Fruit fly (Drosophila melanogaster) whole organism, wandering third instar larva: Measurements from ENCODE around the gene inaF-C.

ENCODE experiments used
- Abd-B ChIP-seq: fragments of >200 bp; optimal IDR thresholded peaks from 2 replicates; lab custom pipeline; 2017; ENCODE audit warnings: missing biosample characterization, missing genetic modification characterization
- CG32264 ChIP-seq: fragments of 200-800 bp; sonication (Bioruptor generic); optimal IDR thresholded peaks from 2 replicates; lab custom pipeline; 2016; ENCODE audit warnings: missing biosample characterization, missing genetic modification characterization
- CG9705 ChIP-seq: fragments of 200-800 bp; sonication (Bioruptor generic); optimal IDR thresholded peaks from 2 replicates; lab custom pipeline; 2018; ENCODE audit warnings: missing biosample characterization, mild to moderate bottlenecking, missing genetic modification characterization
- CrebA ChIP-seq: fragments of 200-800 bp; sonication (Bioruptor generic); optimal IDR thresholded peaks from 2 replicates; lab custom pipeline; 2016; ENCODE audit warnings: missing biosample characterization, mild to moderate bottlenecking, missing genetic modification characterization, borderline replicate concordance
- Dfd ChIP-seq: fragments of >200 bp; optimal IDR thresholded peaks from 2 replicates; lab custom pipeline; 2017; ENCODE audit warnings: missing biosample characterization, missing genetic modification characterization
- Dif ChIP-seq: fragments of 200-275, 200-300 bp; sonication (Bioruptor generic); optimal IDR thresholded peaks from 2 replicates; lab custom pipeline; 2018; ENCODE audit warnings: missing biosample characterization, missing genetic modification characterization; ENCODE audit not compliant: partially characterized antibody
- GATAd ChIP-seq: sonication (Bioruptor generic); optimal IDR thresholded peaks from 2 replicates; lab custom pipeline; 2016; ENCODE audit warnings: missing biosample characterization, missing genetic modification characterization
- HLH106 ChIP-seq: fragments of 200-800 bp; optimal IDR thresholded peaks from 3 replicates; lab custom pipeline; 2019; ENCODE audit warnings: missing biosample characterization, mild to moderate bottlenecking, missing genetic modification characterization, moderate library complexity
- Hnf4 ChIP-seq: fragments of 200-800 bp; sonication (Bioruptor generic); optimal IDR thresholded peaks from 2 replicates; lab custom pipeline; 2016; ENCODE audit warnings: missing biosample characterization, mild to moderate bottlenecking, missing genetic modification characterization
- Hr78 ChIP-seq: fragments of >200 bp; optimal IDR thresholded peaks from 2 replicates; lab custom pipeline; 2017; ENCODE audit warnings: missing biosample characterization, missing genetic modification characterization
- Hr83 ChIP-seq: fragments of 200-300 bp; sonication (Bioruptor generic); optimal IDR thresholded peaks from 2 replicates; lab custom pipeline; 2016; ENCODE audit warnings: missing biosample characterization, mild to moderate bottlenecking, missing genetic modification characterization, moderate library complexity; ENCODE audit not compliant: poor library complexity, severe bottlenecking
- Jra ChIP-seq: sonication (Bioruptor generic); optimal IDR thresholded peaks from 2 replicates; lab custom pipeline; 2016; ENCODE audit warnings: missing biosample characterization, missing genetic modification characterization
- Mio ChIP-seq: sonication (Bioruptor generic); optimal IDR thresholded peaks from 2 replicates; lab custom pipeline; 2016; ENCODE audit warnings: missing biosample characterization, missing genetic modification characterization
- Myc ChIP-seq: fragments of >200 bp; optimal IDR thresholded peaks from 2 replicates; lab custom pipeline; 2017
- N ChIP-seq: fragments of >200 bp; optimal IDR thresholded peaks from 2 replicates; lab custom pipeline; 2018; ENCODE audit warnings: missing biosample characterization, missing external identifiers, missing genetic modification characterization
- OdsH ChIP-seq: fragments of 200-800 bp; sonication (Bioruptor generic); optimal IDR thresholded peaks from 2 replicates; lab custom pipeline; 2016; ENCODE audit warnings: missing biosample characterization, mild to moderate bottlenecking, missing genetic modification characterization
- Rel ChIP-seq, 2 experiments: fragments of 200-800 bp; sonication (Bioruptor generic) in 1 of 2; optimal IDR thresholded peaks; 2 replicates in 1 of 2; 3 replicates in 1 of 2; lab custom pipeline; 2016 to 2019; ENCODE audit warnings: mild to moderate bottlenecking in 2 of 2, missing biosample characterization in 2 of 2, missing genetic modification characterization in 2 of 2, moderate library complexity in 1 of 2
- Sp1 ChIP-seq: fragments of 200-800 bp; sonication (Bioruptor generic); optimal IDR thresholded peaks from 3 replicates; lab custom pipeline; 2019; ENCODE audit warnings: missing biosample characterization, mild to moderate bottlenecking, missing genetic modification characterization, moderate library complexity
- Vsx2 ChIP-seq: fragments of 200-300, 225-300 bp; sonication (Bioruptor generic); optimal IDR thresholded peaks from 2 replicates; lab custom pipeline; 2018; ENCODE audit warnings: missing biosample characterization, missing genetic modification characterization; ENCODE audit not compliant: partially characterized antibody
- br ChIP-seq: fragments of 200-800 bp; sonication (Bioruptor generic); optimal IDR thresholded peaks from 2 replicates; lab custom pipeline; 2016; ENCODE audit warnings: missing biosample characterization, missing genetic modification characterization
- brk ChIP-seq: fragments of 200-800 bp; sonication (Bioruptor generic); optimal IDR thresholded peaks from 2 replicates; lab custom pipeline; 2016; ENCODE audit warnings: missing biosample characterization, mild to moderate bottlenecking, missing genetic modification characterization
- dl ChIP-seq, 2 experiments: fragments of 175-275, 200-275 bp in 1 of 2; fragments of 200-275 bp in 1 of 2; sonication (Bioruptor generic); optimal IDR thresholded peaks; lab custom pipeline; 2018; ENCODE audit warnings: mild to moderate bottlenecking in 2 of 2, missing biosample characterization in 2 of 2, missing genetic modification characterization in 2 of 2, moderate library complexity in 2 of 2; ENCODE audit not compliant: partially characterized antibody in 2 of 2, insufficient read depth in 1 of 2
- dmrt93B ChIP-seq: fragments of 200-800 bp; sonication (Bioruptor generic); optimal IDR thresholded peaks from 2 replicates; lab custom pipeline; 2018; ENCODE audit warnings: missing biosample characterization, mild to moderate bottlenecking, missing genetic modification characterization
- dsf ChIP-seq: sonication (Bioruptor generic); optimal IDR thresholded peaks from 2 replicates; lab custom pipeline; 2016; ENCODE audit warnings: missing biosample characterization, missing genetic modification characterization, borderline replicate concordance
- ey ChIP-seq: fragments of 200-800 bp; sonication (Bioruptor generic); optimal IDR thresholded peaks from 2 replicates; lab custom pipeline; 2016; ENCODE audit warnings: missing biosample characterization, missing genetic modification characterization
- foxo ChIP-seq, 2 experiments: fragments of 200-800 bp; sonication (Bioruptor generic); optimal IDR thresholded peaks; 2 replicates in 1 of 2; 3 replicates in 1 of 2; lab custom pipeline; 2016 to 2017; ENCODE audit warnings: missing biosample characterization in 2 of 2, missing genetic modification characterization in 2 of 2
- fru ChIP-seq: fragments of 200-800 bp; sonication (Bioruptor generic); optimal IDR thresholded peaks from 3 replicates; lab custom pipeline; 2016; ENCODE audit warnings: missing biosample characterization, mild to moderate bottlenecking, missing genetic modification characterization
- h ChIP-seq: fragments of 200-800 bp; sonication (Bioruptor generic); optimal IDR thresholded peaks from 3 replicates; lab custom pipeline; 2016; ENCODE audit warnings: missing biosample characterization, mild to moderate bottlenecking, missing genetic modification characterization
- jim ChIP-seq: fragments of 175-275, 200-325 bp; sonication (Bioruptor generic); optimal IDR thresholded peaks from 2 replicates; lab custom pipeline; 2016; ENCODE audit warnings: missing biosample characterization, mild to moderate bottlenecking, missing genetic modification characterization
- lola ChIP-seq: fragments of >200 bp; optimal IDR thresholded peaks from 2 replicates; lab custom pipeline; 2017; ENCODE audit warnings: missing biosample characterization, missing genetic modification characterization
- pan ChIP-seq: fragments of >200 bp; optimal IDR thresholded peaks from 2 replicates; lab custom pipeline; 2017
- psq ChIP-seq: fragments of 200-800 bp; sonication (Bioruptor generic); optimal IDR thresholded peaks from 3 replicates; lab custom pipeline; 2017; ENCODE audit warnings: missing biosample characterization, mild to moderate bottlenecking, missing genetic modification characterization, moderate library complexity
- rgr ChIP-seq: fragments of 200-800 bp; sonication (Bioruptor generic); optimal IDR thresholded peaks from 3 replicates; lab custom pipeline; 2016; ENCODE audit warnings: missing biosample characterization, mild to moderate bottlenecking, missing genetic modification characterization
- sage ChIP-seq: fragments of 200-800 bp; sonication (Bioruptor generic); optimal IDR thresholded peaks from 2 replicates; lab custom pipeline; 2016; ENCODE audit warnings: missing biosample characterization, mild to moderate bottlenecking, missing genetic modification characterization
- sv ChIP-seq: fragments of 200-800 bp; sonication (Bioruptor generic); optimal IDR thresholded peaks from 3 replicates; lab custom pipeline; 2016; ENCODE audit warnings: missing biosample characterization, missing genetic modification characterization
- tai ChIP-seq: sonication (Bioruptor generic); optimal IDR thresholded peaks from 2 replicates; lab custom pipeline; 2016; ENCODE audit warnings: missing biosample characterization, missing genetic modification characterization
- usp ChIP-seq: fragments of >200 bp; optimal IDR thresholded peaks from 2 replicates; lab custom pipeline; 2017; ENCODE audit warnings: missing biosample characterization, missing genetic modification characterization
- woc ChIP-seq: sonication (Bioruptor generic); optimal IDR thresholded peaks from 2 replicates; lab custom pipeline; 2016; ENCODE audit warnings: missing biosample characterization, mild to moderate bottlenecking, missing genetic modification characterization

Gene inaF-C

dm6 chrX:11715937-11716730 is 15.4 kb downstream of the inaF-C start:
- TF ChIP-seq br (peak; percentile 89), Hr78 (GFP tag; lab: Kevin White, UChicago) (no peak), usp (GFP tag; lab: Kevin White, UChicago) (no peak), Dfd (no peak), fru (GFP tag; lab: Kevin White, UChicago) (peak; percentile 82), dsf (GFP tag; lab: Kevin White, UChicago) (peak; percentile 54), OdsH (GFP tag; lab: Kevin White, UChicago) (peak; percentile 80), Abd-B (GFP tag; lab: Kevin White, UChicago) (no peak), brk (GFP tag; lab: Kevin White, UChicago) (peak; percentile 29), CG9705 (GFP tag; lab: Kevin White, UChicago) (peak; percentile 66), rgr (peak; percentile 88), CrebA (GFP tag; lab: Kevin White, UChicago) (no peak), lola (GFP tag; lab: Kevin White, UChicago) (no peak), ey (GFP tag; lab: Kevin White, UChicago) (peak; percentile 84), Dif (no peak), sv (GFP tag; lab: Kevin White, UChicago) (peak; percentile 77), sage (peak; percentile 87), woc (GFP tag; lab: Kevin White, UChicago) (peak; percentile 97), Mio (GFP tag; lab: Kevin White, UChicago) (no peak), h (peak; percentile 90), foxo (GFP tag; optimal IDR thresholded peaks at IDR 0.05; lab: Kevin White, UChicago) (peak; percentile 48 to 89), Jra (GFP tag; lab: Kevin White, UChicago) (no peak), CG32264 (GFP tag; lab: Kevin White, UChicago) (peak; percentile 78), N (GFP tag; lab: Kevin White, UChicago) (no peak), HLH106 (tag; lab: Kevin White, UChicago) (peak; percentile 91), dmrt93B (peak; percentile 84), GATAd (GFP tag; lab: Kevin White, UChicago) (no peak), psq (GFP tag; lab: Kevin White, UChicago) (peak; percentile 98), Rel (GFP tag; optimal IDR thresholded peaks at IDR 0.05; lab: Kevin White, UChicago) (peak; percentile 84), Rel (tag; optimal IDR thresholded peaks at IDR 0.05; lab: Kevin White, UChicago) (peak; percentile 52), dl (GFP tag; optimal IDR thresholded peaks at IDR 0.05; lab: Kevin White, UChicago; ENCODE audit: insufficient read depth in 1 of 2, partially characterized antibody in 2 of 2) (no peak), Hr83 (GFP tag; lab: Kevin White, UChicago) (peak; percentile 83), Sp1 (GFP tag; lab: Kevin White, UChicago) (peak; percentile 88), tai (GFP tag; lab: Kevin White, UChicago) (peak; percentile 81), Vsx2 (no peak), Hnf4 (GFP tag; lab: Kevin White, UChicago) (peak; percentile 76), Myc (lab: Kevin White, UChicago) (no peak), pan (lab: Kevin White, UChicago) (no peak), jim (GFP tag; lab: Kevin White, UChicago) (no peak)

dm6 chrX:11715263-11715659 is 16.3 kb downstream of the inaF-C start, which contains the start of gene Amun:
Gene Amun, minus strand, starts transcription at chrX:11715565.
- TF ChIP-seq Myc (lab: Kevin White, UChicago) (no peak), Abd-B (GFP tag; lab: Kevin White, UChicago) (no peak), HLH106 (tag; lab: Kevin White, UChicago) (peak; percentile 54), Rel (GFP tag; optimal IDR thresholded peaks at IDR 0.05; lab: Kevin White, UChicago) (peak; percentile 11), Rel (tag; optimal IDR thresholded peaks at IDR 0.05; lab: Kevin White, UChicago) (no peak), CG32264 (GFP tag; lab: Kevin White, UChicago) (no peak), usp (GFP tag; lab: Kevin White, UChicago) (no peak), lola (GFP tag; lab: Kevin White, UChicago) (no peak), tai (GFP tag; lab: Kevin White, UChicago) (no peak), dmrt93B (no peak), dsf (GFP tag; lab: Kevin White, UChicago) (no peak), Hnf4 (GFP tag; lab: Kevin White, UChicago) (peak; percentile 61), brk (GFP tag; lab: Kevin White, UChicago) (no peak), CG9705 (GFP tag; lab: Kevin White, UChicago) (peak; percentile 1), dl (GFP tag; optimal IDR thresholded peaks at IDR 0.05; lab: Kevin White, UChicago; ENCODE audit: insufficient read depth in 1 of 2, partially characterized antibody in 2 of 2) (no peak), Vsx2 (no peak), foxo (GFP tag; optimal IDR thresholded peaks at IDR 0.05; lab: Kevin White, UChicago) (peak in 1 of 2 experiments; percentile 57), woc (GFP tag; lab: Kevin White, UChicago) (peak; percentile 70), rgr (no peak), ey (GFP tag; lab: Kevin White, UChicago) (peak; percentile 49), pan (lab: Kevin White, UChicago) (no peak), br (peak; percentile 5), fru (GFP tag; lab: Kevin White, UChicago) (peak; percentile 64), sv (GFP tag; lab: Kevin White, UChicago) (no peak), CrebA (GFP tag; lab: Kevin White, UChicago) (no peak), GATAd (GFP tag; lab: Kevin White, UChicago) (no peak), Hr83 (GFP tag; lab: Kevin White, UChicago) (peak; percentile 68), Hr78 (GFP tag; lab: Kevin White, UChicago) (no peak), Sp1 (GFP tag; lab: Kevin White, UChicago) (peak; percentile 58), jim (GFP tag; lab: Kevin White, UChicago) (no peak), OdsH (GFP tag; lab: Kevin White, UChicago) (peak; percentile 40), N (GFP tag; lab: Kevin White, UChicago) (no peak), Jra (GFP tag; lab: Kevin White, UChicago) (peak; percentile 45), psq (GFP tag; lab: Kevin White, UChicago) (no peak), Dif (no peak), Dfd (no peak), h (peak; percentile 59), sage (no peak), Mio (GFP tag; lab: Kevin White, UChicago) (no peak)
- TF ChIP-seq, all 38 proteins: peak for 14
